Worm (Caenorhabditis elegans): ENCODE data around the gene srh-289.

The srh-289 gene

DNA sequence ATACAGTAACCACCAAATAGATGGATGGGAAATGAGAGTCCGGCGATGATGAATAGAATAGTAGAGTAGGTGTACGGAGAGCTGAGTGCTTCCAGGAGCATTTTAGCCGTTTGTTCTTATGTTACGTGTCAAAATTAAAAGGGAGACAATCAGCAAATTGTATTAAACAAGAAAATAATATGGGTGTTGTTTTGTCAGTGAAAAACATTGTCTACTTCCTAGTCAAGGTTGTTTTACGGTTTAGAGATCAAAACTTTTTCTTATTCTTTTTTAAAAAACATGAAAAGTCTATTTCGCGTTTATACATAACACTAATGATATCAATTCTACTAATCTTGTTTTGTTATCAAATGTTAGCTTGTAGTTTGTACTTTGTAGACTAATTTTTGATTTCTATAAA is at the start of gene srh-289:
Gene srh-289 (minus strand): TSS at position 101 of the 400 bp plus-strand sequence.
- TF ChIP-seq mdl-1 (tag; optimal IDR thresholded peaks at IDR 0.05) = no peak
- no peak for TF ChIP-seq lsy-2 (tag; optimal IDR thresholded peaks at IDR 0.05)
- TF ChIP-seq nhr-10 (tag; optimal IDR thresholded peaks at IDR 0.05) = no peak
- no peak for TF ChIP-seq snpc-4 (tag; optimal IDR thresholded peaks at IDR 0.05)
- no peak for TF ChIP-seq ZK546.5 (tag; optimal IDR thresholded peaks at IDR 0.05)
- no peak for TF ChIP-seq lin-39 (tag; optimal IDR thresholded peaks at IDR 0.05)
- TF ChIP-seq crh-2 (tag; optimal IDR thresholded peaks at IDR 0.05) = no peak
- TF ChIP-seq unc-62 (GFP tag; optimal IDR thresholded peaks at IDR 0.05) = no peak
- no peak for TF ChIP-seq sma-3 (GFP tag; optimal IDR thresholded peaks at IDR 0.05)
- no peak for TF ChIP-seq ceh-82 (tag; optimal IDR thresholded peaks at IDR 0.05)
- no peak for TF ChIP-seq gmeb-1 (tag; optimal IDR thresholded peaks at IDR 0.05)
- TF ChIP-seq sem-4 (tag; optimal IDR thresholded peaks at IDR 0.05) = no peak
- no peak for TF ChIP-seq ceh-16 (tag; optimal IDR thresholded peaks at IDR 0.05)
- TF ChIP-seq alr-1 (tag; optimal IDR thresholded peaks at IDR 0.05) = no peak
- no peak for TF ChIP-seq elt-1 (tag; optimal IDR thresholded peaks at IDR 0.05)
- no peak for TF ChIP-seq nhr-23 (tag; optimal IDR thresholded peaks at IDR 0.05)
- no peak for TF ChIP-seq nhr-25 (tag; optimal IDR thresholded peaks at IDR 0.05)
- TF ChIP-seq nhr-129 (tag; optimal IDR thresholded peaks at IDR 0.05) = no peak
- no peak for TF ChIP-seq C34F6.9 (tag; optimal IDR thresholded peaks at IDR 0.05)

DNA sequence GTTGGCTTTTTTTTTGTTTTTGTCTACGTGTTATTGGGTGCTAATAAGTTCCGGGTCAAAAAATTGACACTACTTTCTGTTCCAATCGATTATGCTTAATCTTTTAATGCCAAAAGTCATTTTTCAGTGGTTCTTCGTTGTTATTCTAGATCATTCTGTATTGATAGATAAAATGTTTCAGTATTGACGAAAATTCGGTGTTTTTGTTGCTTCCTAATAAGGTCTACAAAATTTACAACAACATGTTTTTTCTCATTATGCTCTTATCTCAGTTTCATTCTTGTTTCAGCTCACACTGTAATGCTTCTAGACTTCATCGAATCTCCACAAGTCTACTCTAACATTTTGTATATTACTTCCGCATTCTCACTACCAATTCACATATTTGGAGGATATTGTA is 37.5 kb upstream of the srh-289 start, which contains the start of gene srh-303:
Gene srh-303 (plus strand): TSS at position 301 of the 400 bp plus-strand sequence.
- TF ChIP-seq elt-1 (tag; optimal IDR thresholded peaks at IDR 0.05) (no peak), snpc-4 (tag; optimal IDR thresholded peaks at IDR 0.05) (no peak), sma-3 (GFP tag; optimal IDR thresholded peaks at IDR 0.05) (no peak), ama-1 (optimal IDR thresholded peaks at IDR 0.05) (no peak), nhr-237 (tag; optimal IDR thresholded peaks at IDR 0.05) (no peak), nhr-6 (tag; optimal IDR thresholded peaks at IDR 0.05) (no peak), Y55F3AM.14 (GFP tag; optimal IDR thresholded peaks at IDR 0.05) (no peak), mbf-1 (tag; optimal IDR thresholded peaks at IDR 0.05) (no peak), elt-3 (tag; optimal IDR thresholded peaks at IDR 0.05) (no peak)

DNA sequence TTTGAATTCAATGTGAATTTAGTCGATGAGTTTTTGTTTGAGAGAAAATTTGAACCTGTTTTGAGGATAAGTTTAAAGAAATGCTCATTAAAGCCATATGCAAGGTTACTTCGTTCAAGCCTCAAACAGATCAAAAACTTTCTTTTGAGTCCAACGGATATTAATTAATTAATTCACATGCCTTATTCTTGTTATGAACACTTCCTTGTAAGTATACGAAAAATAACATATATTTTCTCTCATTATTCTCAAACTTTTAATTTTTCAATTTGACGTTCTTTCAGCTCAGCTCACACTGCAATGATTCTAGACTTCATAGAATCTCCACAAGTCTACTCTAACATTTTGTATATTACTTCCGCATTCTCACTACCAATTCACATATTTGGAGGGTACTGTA is 34.4 kb upstream of the srh-289 start, which contains the start of gene srh-304:
Gene srh-304 (plus strand): TSS at position 301 of the 400 bp plus-strand sequence.
- TF ChIP-seq F13H6.1 (tag; optimal IDR thresholded peaks at IDR 0.05) = no peak
- TF ChIP-seq unc-39 (tag; optimal IDR thresholded peaks at IDR 0.05) = no peak
- TF ChIP-seq nhr-25 (tag; optimal IDR thresholded peaks at IDR 0.05) = no peak
- no peak for TF ChIP-seq nhr-10 (tag; optimal IDR thresholded peaks at IDR 0.05)
- TF ChIP-seq ztf-4 (tag; optimal IDR thresholded peaks at IDR 0.05) = no peak
- no peak for TF ChIP-seq nhr-77 (tag; optimal IDR thresholded peaks at IDR 0.05)
- no peak for TF ChIP-seq R02D3.7 (tag; optimal IDR thresholded peaks at IDR 0.05)
- no peak for TF ChIP-seq crh-2 (tag; optimal IDR thresholded peaks at IDR 0.05)
- TF ChIP-seq nhr-21 (tag; optimal IDR thresholded peaks at IDR 0.05) = no peak
- TF ChIP-seq elt-1 (tag; optimal IDR thresholded peaks at IDR 0.05) = no peak
- TF ChIP-seq mdl-1 (tag; optimal IDR thresholded peaks at IDR 0.05) = no peak
- TF ChIP-seq elt-3 (tag; optimal IDR thresholded peaks at IDR 0.05) = no peak
- TF ChIP-seq mbf-1 (tag; optimal IDR thresholded peaks at IDR 0.05) = no peak
- TF ChIP-seq lin-39 (tag; optimal IDR thresholded peaks at IDR 0.05) = no peak
- no peak for TF ChIP-seq sem-4 (tag; optimal IDR thresholded peaks at IDR 0.05)
- no peak for TF ChIP-seq mab-5 (tag; optimal IDR thresholded peaks at IDR 0.05)
- no peak for TF ChIP-seq ceh-82 (tag; optimal IDR thresholded peaks at IDR 0.05)
- no peak for TF ChIP-seq nhr-23 (tag; optimal IDR thresholded peaks at IDR 0.05)
- no peak for TF ChIP-seq aly-2 (tag; optimal IDR thresholded peaks at IDR 0.05)

DNA sequence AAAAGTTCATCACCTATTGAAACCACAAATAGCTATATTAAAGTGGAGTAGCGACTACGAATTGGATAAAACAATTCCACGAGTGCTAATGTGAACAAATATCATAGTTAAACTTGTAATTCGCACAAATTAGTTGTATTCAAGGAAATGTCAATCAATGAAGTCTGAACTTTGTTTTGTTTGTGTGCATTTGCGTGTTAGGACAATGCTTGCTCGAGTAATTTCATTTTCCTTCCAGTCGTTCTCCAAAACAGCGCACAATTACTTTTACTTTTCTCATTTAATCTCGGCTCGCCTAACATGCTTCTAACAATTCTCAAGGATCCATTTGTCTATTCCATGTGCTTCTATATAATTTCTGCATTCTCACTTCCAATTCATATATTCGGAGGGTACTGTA is 30.7 kb upstream of the srh-289 start, which contains the start of gene srh-301:
Gene srh-301 (plus strand): TSS at position 301 of the 400 bp plus-strand sequence.
- no peak for TF ChIP-seq snpc-4 (tag; optimal IDR thresholded peaks at IDR 0.05)

DNA sequence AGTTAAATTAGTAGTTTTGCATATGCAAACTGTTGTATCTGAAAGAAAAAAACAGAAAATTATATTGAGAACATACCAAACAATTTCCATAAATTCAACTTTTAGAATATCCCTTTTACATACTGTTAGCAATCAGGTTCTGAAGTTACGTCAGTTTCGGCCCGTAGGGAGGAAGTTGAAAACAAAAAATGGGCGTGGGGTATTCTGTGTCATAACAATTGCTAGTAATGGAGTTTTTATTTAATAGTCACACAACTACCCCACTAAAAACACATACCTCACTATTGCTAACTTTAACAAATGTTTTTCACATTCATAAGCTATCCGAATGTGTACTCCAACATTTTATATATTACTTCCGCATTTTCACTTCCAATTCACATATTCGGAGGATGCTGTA is 27.9 kb upstream of the srh-289 start, which contains the start of gene srh-300:
Gene srh-300 (plus strand): TSS at position 301 of the 400 bp plus-strand sequence.
- TF ChIP-seq mdl-1 (tag; optimal IDR thresholded peaks at IDR 0.05) (no peak), fos-1 (tag; optimal IDR thresholded peaks at IDR 0.05) (no peak), nhr-10 (tag; optimal IDR thresholded peaks at IDR 0.05) (no peak), mbf-1 (tag; optimal IDR thresholded peaks at IDR 0.05) (no peak), aly-2 (tag; optimal IDR thresholded peaks at IDR 0.05) (no peak), elt-3 (tag; optimal IDR thresholded peaks at IDR 0.05) (no peak), ztf-4 (tag; optimal IDR thresholded peaks at IDR 0.05) (no peak), sem-4 (tag; optimal IDR thresholded peaks at IDR 0.05) (no peak), crh-2 (tag; optimal IDR thresholded peaks at IDR 0.05) (no peak), C34F6.9 (tag; optimal IDR thresholded peaks at IDR 0.05) (no peak), dmd-4 (tag; optimal IDR thresholded peaks at IDR 0.05) (no peak), mab-5 (tag; optimal IDR thresholded peaks at IDR 0.05) (no peak), peb-1 (tag; optimal IDR thresholded peaks at IDR 0.05) (no peak), ceh-16 (tag; optimal IDR thresholded peaks at IDR 0.05) (no peak), Y55F3AM.14 (GFP tag; optimal IDR thresholded peaks at IDR 0.05) (no peak), nhr-6 (tag; optimal IDR thresholded peaks at IDR 0.05) (no peak)
